Fruit fly (Drosophila melanogaster) whole organism, embryonic: Measurements from ENCODE around the gene CG6136.
A peak's percentile ranks its signal among the peaks of the same experiment; 100 is the strongest.

Source experiments
- Bteb2 ChIP-seq: fragments of 200-800 bp; sonication (Bioruptor generic); optimal IDR thresholded peaks from 2 replicates; lab custom pipeline; 2016; ENCODE audit warnings: missing biosample characterization, missing genetic modification characterization
- CG11504 ChIP-seq: fragments of 200-800 bp; sonication (Bioruptor generic); optimal IDR thresholded peaks from 3 replicates; lab custom pipeline; 2019; ENCODE audit warnings: missing biosample characterization, mild to moderate bottlenecking, missing genetic modification characterization, moderate library complexity
- CG11723 ChIP-seq: fragments of 200-800 bp; sonication (Bioruptor generic); optimal IDR thresholded peaks from 2 replicates; lab custom pipeline; 2017; ENCODE audit warnings: missing biosample characterization, mild to moderate bottlenecking, missing genetic modification characterization
- CG12071 ChIP-seq: fragments of 200-800 bp; sonication (Bioruptor generic); optimal IDR thresholded peaks from 3 replicates; lab custom pipeline; 2018; ENCODE audit warnings: missing biosample characterization, mild to moderate bottlenecking, missing genetic modification characterization
- CG12659 ChIP-seq: fragments of 200-800 bp; sonication (Bioruptor generic); optimal IDR thresholded peaks from 3 replicates; lab custom pipeline; 2017; ENCODE audit warnings: mild to moderate bottlenecking, missing biosample characterization, missing genetic modification reagents, missing genetic modification characterization
- CG14965 ChIP-seq: fragments of 200-800 bp; sonication (Bioruptor generic); optimal IDR thresholded peaks from 2 replicates; lab custom pipeline; 2016; ENCODE audit warnings: missing biosample characterization, missing genetic modification characterization, borderline replicate concordance
- CG15011 ChIP-seq: fragments of 200-800 bp; sonication (Bioruptor generic); optimal IDR thresholded peaks from 3 replicates; lab custom pipeline; 2018; ENCODE audit warnings: missing biosample characterization, mild to moderate bottlenecking, missing genetic modification characterization
- CG15073 ChIP-seq: fragments of 200-800 bp; sonication (Bioruptor generic); optimal IDR thresholded peaks from 2 replicates; lab custom pipeline; 2016; ENCODE audit warnings: missing biosample characterization, missing genetic modification characterization
- CG15479 ChIP-seq: fragments of 200-800 bp; sonication (Bioruptor generic); optimal IDR thresholded peaks from 3 replicates; lab custom pipeline; 2019; ENCODE audit warnings: missing biosample characterization, mild to moderate bottlenecking, missing genetic modification characterization, moderate library complexity
- CG2889 ChIP-seq: fragments of 200-800 bp; sonication (Bioruptor generic); IDR thresholded peaks from 3 replicates; pipeline ENCODE4 v1.3.6; 2022; ENCODE audit warnings: missing biosample characterization, missing genetic modification characterization
- CG32532 ChIP-seq: fragments of 200-800 bp; sonication (Bioruptor generic); IDR thresholded peaks from 2 replicates; pipeline ENCODE4 v1.3.6; 2022; ENCODE audit warnings: missing biosample characterization, missing genetic modification characterization
- CG4328 ChIP-seq: fragments of 200-800 bp; sonication (Bioruptor generic); optimal IDR thresholded peaks from 3 replicates; lab custom pipeline; 2017; ENCODE audit warnings: missing biosample characterization, missing genetic modification reagents, missing genetic modification characterization
- CG4617 ChIP-seq: fragments of 200-800 bp; sonication (Bioruptor generic); optimal IDR thresholded peaks from 3 replicates; lab custom pipeline; 2016; ENCODE audit warnings: missing biosample characterization, missing genetic modification characterization, borderline replicate concordance
- CG6683 ChIP-seq: fragments of 200-800 bp; sonication (Bioruptor generic); optimal IDR thresholded peaks from 2 replicates; lab custom pipeline; 2017; ENCODE audit warnings: missing biosample characterization, mild to moderate bottlenecking, missing genetic modification characterization, missing genetic modification reagents
- CG7839 ChIP-seq: fragments of 200-800 bp; sonication (Bioruptor generic); optimal IDR thresholded peaks from 3 replicates; lab custom pipeline; 2018; ENCODE audit warnings: missing biosample characterization, mild to moderate bottlenecking, missing genetic modification characterization, moderate library complexity
- CG7963 ChIP-seq: fragments of 200-800 bp; sonication (Bioruptor generic); IDR thresholded peaks from 3 replicates; pipeline ENCODE4 v1.3.6; 2022; ENCODE audit warnings: missing biosample characterization, missing genetic modification characterization; ENCODE audit not compliant: partially characterized antibody
- CG8388 ChIP-seq: fragments of 200-800 bp; sonication (Bioruptor generic); optimal IDR thresholded peaks from 2 replicates; lab custom pipeline; 2019; ENCODE audit warnings: missing biosample characterization, mild to moderate bottlenecking, missing genetic modification characterization, moderate library complexity
- CG8944 ChIP-seq: fragments of 200-800 bp; sonication (Bioruptor generic); optimal IDR thresholded peaks from 3 replicates; lab custom pipeline; 2016; ENCODE audit warnings: missing biosample characterization, missing genetic modification characterization
- CG9609 ChIP-seq: fragments of 200-800 bp; sonication (Bioruptor generic); optimal IDR thresholded peaks from 3 replicates; lab custom pipeline; 2016; ENCODE audit warnings: missing biosample characterization, missing genetic modification characterization
- CHES-1-like ChIP-seq: fragments of 200-800 bp; sonication (Bioruptor generic); optimal IDR thresholded peaks from 2 replicates; lab custom pipeline; 2016; ENCODE audit warnings: missing biosample characterization, missing genetic modification characterization
- Chrac-16 ChIP-seq: fragments of 200-800 bp; sonication (Bioruptor generic); optimal IDR thresholded peaks from 3 replicates; lab custom pipeline; 2016; ENCODE audit warnings: missing biosample characterization, missing genetic modification characterization
- Dek ChIP-seq: fragments of 200-800 bp; sonication (Bioruptor generic); optimal IDR thresholded peaks from 3 replicates; lab custom pipeline; 2019; ENCODE audit warnings: missing biosample characterization, mild to moderate bottlenecking, missing genetic modification characterization, moderate library complexity
- ERR ChIP-seq: fragments of 200-800 bp; sonication (Bioruptor generic); optimal IDR thresholded peaks from 2 replicates; lab custom pipeline; 2016; ENCODE audit warnings: missing biosample characterization, missing genetic modification characterization
- Lpt ChIP-seq: fragments of >200 bp; optimal IDR thresholded peaks from 2 replicates; lab custom pipeline; 2018; ENCODE audit warnings: missing biosample characterization, missing genetic modification characterization
- MTF-1 ChIP-seq: fragments of 200-800 bp; sonication (Bioruptor generic); optimal IDR thresholded peaks from 2 replicates; lab custom pipeline; 2018; ENCODE audit warnings: missing biosample characterization, mild to moderate bottlenecking, missing genetic modification characterization, borderline replicate concordance
- Meics ChIP-seq: fragments of 200-800 bp; sonication (Bioruptor generic); optimal IDR thresholded peaks from 2 replicates; lab custom pipeline; 2017; ENCODE audit warnings: missing biosample characterization, mild to moderate bottlenecking, missing genetic modification characterization
- Side ChIP-seq: fragments of 200-800 bp; sonication (Bioruptor generic); optimal IDR thresholded peaks from 2 replicates; lab custom pipeline; 2016; ENCODE audit warnings: missing biosample characterization, missing genetic modification characterization
- Sox100B ChIP-seq: fragments of 200-800 bp; sonication (Bioruptor generic); optimal IDR thresholded peaks from 3 replicates; lab custom pipeline; 2018; ENCODE audit warnings: missing biosample characterization, mild to moderate bottlenecking, missing genetic modification characterization
- Spps ChIP-seq: fragments of 200-800 bp; sonication (Bioruptor generic); optimal IDR thresholded peaks from 2 replicates; lab custom pipeline; 2018; ENCODE audit warnings: missing biosample characterization, mild to moderate bottlenecking, missing genetic modification characterization
- Stat92E ChIP-seq, 3 experiments: fragments of >200 bp in 2 of 3; fragments of 200-800 bp in 1 of 3; sonication (Bioruptor generic) in 1 of 3; optimal IDR thresholded peaks; 2 replicates each; lab custom pipeline; 2017 to 2019; ENCODE audit warnings: missing biosample characterization in 3 of 3, missing genetic modification characterization in 3 of 3, mild to moderate bottlenecking in 1 of 3, moderate library complexity in 1 of 3
- ac ChIP-seq: fragments of 200-800 bp; sonication (Bioruptor generic); optimal IDR thresholded peaks from 3 replicates; lab custom pipeline; 2017; ENCODE audit warnings: missing biosample characterization, mild to moderate bottlenecking, missing genetic modification characterization
- caup ChIP-seq: fragments of 200-800 bp; sonication (Bioruptor generic); optimal IDR thresholded peaks from 3 replicates; lab custom pipeline; 2017; ENCODE audit warnings: missing biosample characterization, mild to moderate bottlenecking, missing genetic modification characterization, moderate library complexity; ENCODE audit not compliant: severe bottlenecking
- chn ChIP-seq: fragments of 200-800 bp; sonication (Bioruptor generic); optimal IDR thresholded peaks from 2 replicates; lab custom pipeline; 2016; ENCODE audit warnings: missing biosample characterization, missing genetic modification characterization
- ci ChIP-seq: fragments of 200-800 bp; sonication (Bioruptor generic); IDR thresholded peaks from 3 replicates; pipeline ENCODE4 v1.3.6; 2022; ENCODE audit warnings: missing biosample characterization, missing genetic modification characterization
- corto ChIP-seq: fragments of 200-800 bp; sonication (Bioruptor generic); optimal IDR thresholded peaks from 2 replicates; lab custom pipeline; 2016; ENCODE audit warnings: missing biosample characterization, mild to moderate bottlenecking, missing genetic modification characterization, moderate library complexity
- crol ChIP-seq: fragments of 200-800 bp; sonication (Bioruptor generic); IDR thresholded peaks from 2 replicates; pipeline ENCODE4 v1.3.6; 2022; ENCODE audit warnings: missing biosample characterization, missing genetic modification characterization
- dimm ChIP-seq: fragments of 200-800 bp; sonication (Bioruptor generic); IDR thresholded peaks from 2 replicates; pipeline ENCODE4 v1.3.6; 2022; ENCODE audit warnings: missing biosample characterization, missing genetic modification characterization
- dysf ChIP-seq: fragments of 200-800 bp; sonication (Bioruptor generic); IDR thresholded peaks from 3 replicates; pipeline ENCODE4 v1.3.6; 2022; ENCODE audit warnings: missing biosample characterization, missing genetic modification characterization
- en ChIP-seq: fragments of 200-800 bp; sonication (Bioruptor generic); optimal IDR thresholded peaks from 2 replicates; lab custom pipeline; 2016; ENCODE audit warnings: missing biosample characterization, missing genetic modification characterization
- fru ChIP-seq: fragments of >200 bp; optimal IDR thresholded peaks from 2 replicates; lab custom pipeline; 2017
- gcm2 ChIP-seq: fragments of 200-800 bp; sonication (Bioruptor generic); optimal IDR thresholded peaks from 2 replicates; lab custom pipeline; 2016; ENCODE audit warnings: missing biosample characterization, missing genetic modification characterization
- grn ChIP-seq: fragments of 200-800 bp; sonication (Bioruptor generic); optimal IDR thresholded peaks from 3 replicates; lab custom pipeline; 2017; ENCODE audit warnings: missing biosample characterization, missing genetic modification characterization
- her ChIP-seq: fragments of 200-800 bp; sonication (Bioruptor generic); optimal IDR thresholded peaks from 2 replicates; lab custom pipeline; 2016; ENCODE audit warnings: missing biosample characterization, missing genetic modification characterization
- kni ChIP-seq: fragments of 200-800 bp; sonication (Bioruptor generic); optimal IDR thresholded peaks from 3 replicates; lab custom pipeline; 2017; ENCODE audit warnings: mild to moderate bottlenecking, missing biosample characterization, missing genetic modification reagents, missing genetic modification characterization
- lbe ChIP-seq: fragments of 200-800 bp; sonication (Bioruptor generic); optimal IDR thresholded peaks from 2 replicates; lab custom pipeline; 2016; ENCODE audit warnings: missing biosample characterization, mild to moderate bottlenecking, missing genetic modification characterization
- sug ChIP-seq: fragments of 200-800 bp; optimal IDR thresholded peaks from 2 replicates; lab custom pipeline; 2019; ENCODE audit warnings: missing biosample characterization, mild to moderate bottlenecking, missing genetic modification characterization, moderate library complexity
- tio ChIP-seq: fragments of 200-800 bp; sonication (Bioruptor generic); optimal IDR thresholded peaks from 2 replicates; lab custom pipeline; 2017; ENCODE audit warnings: missing biosample characterization, missing genetic modification characterization, inconsistent platforms
- tx ChIP-seq: fragments of 200-800 bp; sonication (Bioruptor generic); optimal IDR thresholded peaks from 2 replicates; lab custom pipeline; 2016; ENCODE audit warnings: missing biosample characterization, missing genetic modification characterization
- vvl ChIP-seq: fragments of 200-800 bp; sonication (Bioruptor generic); IDR thresholded peaks from 2 replicates; pipeline ENCODE4 v1.3.6; 2022; ENCODE audit warnings: missing biosample characterization, missing genetic modification characterization

Gene CG6136

dm6 chr3R:15342926-15343685 lies 28.9 kb downstream of the CG6136 start, which contains the start of gene Nagk (continued):
- TF ChIP-seq lbe (GFP tag; lab: Kevin White, UChicago) (peak; percentile 55), CHES-1-like (GFP tag; lab: Kevin White, UChicago) (peak; percentile 38), sug (tag; lab: Kevin White, UChicago) (peak; percentile 64), CG11723 (GFP tag; lab: Kevin White, UChicago) (peak; percentile 53), CG4617 (GFP tag; lab: Kevin White, UChicago) (peak; percentile 13), vvl (peak; percentile 13; the same call in 1 of the 2 replicates), chn (GFP tag; lab: Kevin White, UChicago) (peak; percentile 43), CG7963 (GFP tag; lab: Robert Waterston, UW) (no peak), Sox100B (GFP tag; lab: Kevin White, UChicago) (no peak), CG15011 (GFP tag; lab: Kevin White, UChicago) (peak; percentile 71), crol (no peak), CG8944 (GFP tag; lab: Kevin White, UChicago) (peak; percentile 35), CG15073 (GFP tag; lab: Kevin White, UChicago) (no peak), tx (GFP tag; lab: Kevin White, UChicago) (peak; percentile 34), gcm2 (GFP tag; lab: Kevin White, UChicago) (peak; percentile 57), kni (no peak), CG7839 (tag; lab: Kevin White, UChicago) (peak; percentile 69), en (GFP tag; lab: Kevin White, UChicago) (no peak), tio (GFP tag; lab: Kevin White, UChicago) (no peak), Dek (tag; lab: Kevin White, UChicago) (peak; percentile 35), Bteb2 (GFP tag; lab: Kevin White, UChicago) (peak; percentile 50), CG15479 (GFP tag; lab: Kevin White, UChicago) (no peak), Chrac-16 (GFP tag; lab: Kevin White, UChicago) (peak; percentile 62), CG4328 (GFP tag; lab: Kevin White, UChicago) (peak; percentile 59), Side (GFP tag; lab: Kevin White, UChicago) (peak; percentile 69), caup (peak; percentile 34), Meics (GFP tag; lab: Kevin White, UChicago) (peak; percentile 81), CG32532 (GFP tag; lab: Robert Waterston, UW) (peak; percentile 54), dimm (no peak), CG12071 (peak; percentile 4), CG6683 (no peak), CG2889 (GFP tag; lab: Robert Waterston, UW) (no peak), CG11504 (tag; lab: Kevin White, UChicago) (peak; percentile 76), Spps (tag; lab: Kevin White, UChicago) (peak; percentile 26), CG8388 (GFP tag; lab: Kevin White, UChicago) (peak; percentile 41), fru (no peak), ci (GFP tag; lab: Robert Waterston, UW) (peak; percentile 71), CG9609 (GFP tag; lab: Kevin White, UChicago) (peak; percentile 25), ERR (no peak), ac (no peak), Stat92E (GFP tag; optimal IDR thresholded peaks at IDR 0.05; lab: Kevin White, UChicago) (no peak), MTF-1 (GFP tag; lab: Kevin White, UChicago) (peak; percentile 40), corto (no peak), grn (GFP tag; lab: Kevin White, UChicago) (no peak), CG12659 (GFP tag; lab: Kevin White, UChicago) (peak; percentile 66), her (GFP tag; lab: Kevin White, UChicago) (peak; percentile 40), dysf (peak; percentile 34; the same call in 2 of the 3 replicates), CG14965 (GFP tag; lab: Kevin White, UChicago) (no peak), Lpt (GFP tag; lab: Kevin White, UChicago) (no peak)
